Fruit fly (Drosophila melanogaster) whole organism, embryonic: Measurements from ENCODE around the gene wtrw.
A peak's percentile ranks its signal among the peaks of the same experiment; 100 is the strongest.

Experiments
- Aef1 ChIP-seq: fragments of 200-800 bp; sonication (Bioruptor generic); IDR thresholded peaks from 3 replicates; pipeline ENCODE4 v1.3.6; 2022; ENCODE audit warnings: missing biosample characterization, missing genetic modification characterization
- Bdp1 ChIP-seq: fragments of 200-800 bp; sonication (Bioruptor generic); optimal IDR thresholded peaks from 3 replicates; lab custom pipeline; 2016; ENCODE audit warnings: missing biosample characterization, missing genetic modification characterization
- CG10431 ChIP-seq: fragments of 200-800 bp; sonication (Bioruptor generic); optimal IDR thresholded peaks from 3 replicates; lab custom pipeline; 2018; ENCODE audit warnings: missing biosample characterization, mild to moderate bottlenecking, missing genetic modification characterization
- CG10654 ChIP-seq: fragments of 200-800 bp; sonication (Bioruptor generic); optimal IDR thresholded peaks from 2 replicates; lab custom pipeline; 2016; ENCODE audit warnings: missing biosample characterization, missing genetic modification characterization
- CG11504 ChIP-seq: fragments of 200-800 bp; sonication (Bioruptor generic); optimal IDR thresholded peaks from 3 replicates; lab custom pipeline; 2019; ENCODE audit warnings: missing biosample characterization, mild to moderate bottlenecking, missing genetic modification characterization, moderate library complexity
- CG12219 ChIP-seq: fragments of 200-800 bp; sonication (Bioruptor generic); optimal IDR thresholded peaks from 3 replicates; lab custom pipeline; 2018; ENCODE audit warnings: missing biosample characterization, mild to moderate bottlenecking, missing genetic modification characterization
- CG12299 ChIP-seq: fragments of 200-800 bp; sonication (Bioruptor generic); optimal IDR thresholded peaks from 2 replicates; lab custom pipeline; 2018; ENCODE audit warnings: missing biosample characterization, mild to moderate bottlenecking, missing genetic modification characterization
- CG13123 ChIP-seq: fragments of 200-800 bp; sonication (Bioruptor generic); optimal IDR thresholded peaks from 2 replicates; lab custom pipeline; 2016; ENCODE audit warnings: missing biosample characterization, missing genetic modification characterization
- CG13894 ChIP-seq: fragments of 200-800 bp; sonication (Bioruptor generic); optimal IDR thresholded peaks from 3 replicates; lab custom pipeline; 2018; ENCODE audit warnings: missing biosample characterization, mild to moderate bottlenecking, missing genetic modification characterization, moderate library complexity
- CG14441 ChIP-seq: fragments of 200-800 bp; sonication (Bioruptor generic); IDR thresholded peaks from 2 replicates; pipeline ENCODE4 v1.3.6; 2022; ENCODE audit warnings: missing biosample characterization, missing genetic modification characterization
- CG15514 ChIP-seq: fragments of 200-800 bp; sonication (Bioruptor generic); optimal IDR thresholded peaks from 3 replicates; lab custom pipeline; 2017; ENCODE audit warnings: missing biosample characterization, missing genetic modification characterization, mild to moderate bottlenecking, moderate library complexity, missing genetic modification reagents
- CG17612 ChIP-seq: fragments of 200-800 bp; sonication (Bioruptor generic); IDR thresholded peaks from 2 replicates; pipeline ENCODE4 v1.3.6; 2022; ENCODE audit warnings: missing biosample characterization, missing genetic modification characterization
- CG17912 ChIP-seq: fragments of 200-800 bp; sonication (Bioruptor generic); optimal IDR thresholded peaks from 2 replicates; lab custom pipeline; 2018; ENCODE audit warnings: missing biosample characterization, mild to moderate bottlenecking, missing genetic modification characterization
- CG18011 ChIP-seq: fragments of 200-800 bp; sonication (Bioruptor generic); optimal IDR thresholded peaks from 2 replicates; lab custom pipeline; 2017; ENCODE audit warnings: missing biosample characterization, missing genetic modification characterization, mild to moderate bottlenecking, moderate library complexity, missing genotype
- CG2889 ChIP-seq: fragments of 200-800 bp; sonication (Bioruptor generic); IDR thresholded peaks from 3 replicates; pipeline ENCODE4 v1.3.6; 2022; ENCODE audit warnings: missing biosample characterization, missing genetic modification characterization
- CG32772 ChIP-seq: fragments of 200-800 bp; sonication (Bioruptor generic); IDR thresholded peaks from 2 replicates; pipeline ENCODE4 v1.3.6; 2022; ENCODE audit warnings: missing biosample characterization, missing genetic modification characterization
- CG5245 ChIP-seq: fragments of 200-800 bp; sonication (Bioruptor generic); optimal IDR thresholded peaks from 3 replicates; lab custom pipeline; 2016; ENCODE audit warnings: missing biosample characterization, missing genetic modification characterization
- CG7963 ChIP-seq: fragments of 200-800 bp; sonication (Bioruptor generic); IDR thresholded peaks from 3 replicates; pipeline ENCODE4 v1.3.6; 2022; ENCODE audit warnings: missing biosample characterization, missing genetic modification characterization; ENCODE audit not compliant: partially characterized antibody
- CTCF ChIP-seq: fragments of 200-800 bp; sonication (Bioruptor generic); optimal IDR thresholded peaks from 2 replicates; lab custom pipeline; 2017; ENCODE audit warnings: missing biosample characterization, mild to moderate bottlenecking, missing genetic modification characterization, moderate library complexity
- Camta ChIP-seq: fragments of 200-800 bp; sonication (Bioruptor generic); optimal IDR thresholded peaks from 2 replicates; lab custom pipeline; 2016; ENCODE audit warnings: missing biosample characterization, missing genetic modification characterization
- CrebB ChIP-seq: fragments of 200-800 bp; sonication (Bioruptor generic); optimal IDR thresholded peaks from 3 replicates; lab custom pipeline; 2018; ENCODE audit warnings: missing biosample characterization, mild to moderate bottlenecking, missing genetic modification characterization
- Deaf1 ChIP-seq: fragments of 200-800 bp; optimal IDR thresholded peaks from 3 replicates; lab custom pipeline; 2019; ENCODE audit warnings: missing biosample characterization, mild to moderate bottlenecking, missing genetic modification characterization, moderate library complexity
- Dek ChIP-seq: fragments of 200-800 bp; sonication (Bioruptor generic); optimal IDR thresholded peaks from 3 replicates; lab custom pipeline; 2019; ENCODE audit warnings: missing biosample characterization, mild to moderate bottlenecking, missing genetic modification characterization, moderate library complexity
- GATAe ChIP-seq: fragments of 200-800 bp; sonication (Bioruptor generic); conservative IDR thresholded peaks from 2 replicates; pipeline ENCODE4 v1.3.6; 2022; ENCODE audit warnings: missing biosample characterization, missing genetic modification characterization
- Jarid2 ChIP-seq: fragments of 200-800 bp; sonication (Bioruptor generic); optimal IDR thresholded peaks from 3 replicates; lab custom pipeline; 2017; ENCODE audit warnings: mild to moderate bottlenecking, missing biosample characterization, missing genetic modification reagents, missing genetic modification characterization
- Ravus ChIP-seq: fragments of 200-800 bp; sonication (Bioruptor generic); IDR thresholded peaks from 2 replicates; pipeline ENCODE4 v1.3.6; 2022; ENCODE audit warnings: missing biosample characterization, missing genetic modification characterization
- Sry-β ChIP-seq: fragments of 200-800 bp; sonication (Bioruptor generic); optimal IDR thresholded peaks from 2 replicates; lab custom pipeline; 2018; ENCODE audit warnings: missing biosample characterization, mild to moderate bottlenecking, missing genetic modification characterization, moderate library complexity
- Sry-δ ChIP-seq: fragments of 200-800 bp; sonication (Bioruptor generic); optimal IDR thresholded peaks from 2 replicates; lab custom pipeline; 2016; ENCODE audit warnings: missing biosample characterization, missing genetic modification characterization
- YL-1 ChIP-seq: fragments of 200-800 bp; sonication (Bioruptor generic); optimal IDR thresholded peaks from 3 replicates; lab custom pipeline; 2017; ENCODE audit warnings: missing biosample characterization, mild to moderate bottlenecking, missing genetic modification characterization
- abd-A ChIP-seq: fragments of 200-800 bp; sonication (Bioruptor generic); optimal IDR thresholded peaks from 3 replicates; lab custom pipeline; 2019; ENCODE audit warnings: missing biosample characterization, mild to moderate bottlenecking, missing genetic modification characterization, moderate library complexity
- al ChIP-seq: fragments of 200-800 bp; sonication (Bioruptor generic); IDR thresholded peaks from 2 replicates; pipeline ENCODE4 v1.3.6; 2022; ENCODE audit warnings: missing biosample characterization, missing genetic modification characterization
- bigmax ChIP-seq: fragments of 200-800 bp; sonication (Bioruptor generic); optimal IDR thresholded peaks from 2 replicates; lab custom pipeline; 2018; ENCODE audit warnings: missing biosample characterization, mild to moderate bottlenecking, missing genetic modification characterization
- bsh ChIP-seq, 2 experiments: fragments of 200-800 bp; sonication (Bioruptor generic); optimal IDR thresholded peaks; 2 replicates each; lab custom pipeline; 2017 to 2018; ENCODE audit warnings: mild to moderate bottlenecking in 2 of 2, missing biosample characterization in 2 of 2, missing genetic modification characterization in 2 of 2, moderate library complexity in 1 of 2
- cato ChIP-seq: fragments of 200-800 bp; sonication (Bioruptor generic); optimal IDR thresholded peaks from 2 replicates; lab custom pipeline; 2016; ENCODE audit warnings: missing biosample characterization, missing genetic modification characterization, borderline replicate concordance
- caup ChIP-seq: fragments of 200-800 bp; sonication (Bioruptor generic); optimal IDR thresholded peaks from 3 replicates; lab custom pipeline; 2017; ENCODE audit warnings: missing biosample characterization, mild to moderate bottlenecking, missing genetic modification characterization, moderate library complexity; ENCODE audit not compliant: severe bottlenecking
- cg ChIP-seq: fragments of 200-800 bp; sonication (Bioruptor generic); optimal IDR thresholded peaks from 3 replicates; lab custom pipeline; 2019; ENCODE audit warnings: missing biosample characterization, mild to moderate bottlenecking, missing genetic modification characterization, moderate library complexity
- crp ChIP-seq, 2 experiments: fragments of 200-800 bp; sonication (Bioruptor generic); optimal IDR thresholded peaks; 2 replicates in 1 of 2; 3 replicates in 1 of 2; lab custom pipeline; 2017; ENCODE audit warnings: missing biosample characterization in 2 of 2, missing genetic modification characterization in 2 of 2, mild to moderate bottlenecking in 1 of 2, moderate library complexity in 1 of 2
- dmrt99B ChIP-seq: fragments of 200-800 bp; sonication (Bioruptor generic); optimal IDR thresholded peaks from 2 replicates; lab custom pipeline; 2018; ENCODE audit warnings: missing biosample characterization, mild to moderate bottlenecking, missing genetic modification characterization, moderate library complexity
- fd64A ChIP-seq: fragments of 200-800 bp; sonication (Bioruptor generic); optimal IDR thresholded peaks from 3 replicates; lab custom pipeline; 2018; ENCODE audit warnings: missing biosample characterization, mild to moderate bottlenecking, missing genetic modification characterization
- ftz-f1 ChIP-seq: fragments of 200-800 bp; sonication (Bioruptor generic); optimal IDR thresholded peaks from 2 replicates; lab custom pipeline; 2016; ENCODE audit warnings: missing biosample characterization, missing genetic modification characterization
- gt ChIP-seq: fragments of 200-800 bp; sonication (Bioruptor generic); IDR thresholded peaks from 2 replicates; pipeline ENCODE4 v1.3.6; 2022; ENCODE audit warnings: missing biosample characterization, missing genetic modification characterization
- hth ChIP-seq: fragments of >200 bp; optimal IDR thresholded peaks from 2 replicates; lab custom pipeline; 2017; ENCODE audit warnings: inconsistent platforms
- jigr1 ChIP-seq: fragments of 200-800 bp; sonication (Bioruptor generic); IDR thresholded peaks from 3 replicates; pipeline ENCODE4 v1.3.6; 2022; ENCODE audit warnings: missing biosample characterization, missing genetic modification characterization
- ken ChIP-seq: fragments of 200-800 bp; sonication (Bioruptor generic); IDR thresholded peaks from 3 replicates; pipeline ENCODE4 v1.3.6; 2022; ENCODE audit warnings: missing biosample characterization, missing genetic modification characterization
- otp ChIP-seq: fragments of 200-800 bp; sonication (Bioruptor generic); IDR thresholded peaks from 3 replicates; pipeline ENCODE4, ENCODE4 v1.3.6; 2022; ENCODE audit warnings: missing biosample characterization, missing genetic modification characterization
- row ChIP-seq: fragments of 200-800 bp; sonication (Bioruptor generic); IDR thresholded peaks from 3 replicates; pipeline ENCODE4 v1.3.6; 2022; ENCODE audit warnings: missing biosample characterization, missing genetic modification characterization
- scrt ChIP-seq: fragments of 200-800 bp; sonication (Bioruptor generic); optimal IDR thresholded peaks from 2 replicates; lab custom pipeline; 2018; ENCODE audit warnings: missing biosample characterization, mild to moderate bottlenecking, missing genetic modification characterization, moderate library complexity
- sens ChIP-seq: fragments of 200-800 bp; sonication (Bioruptor generic); peaks from one replicate; lab custom pipeline; 2016; ENCODE audit warnings: missing biosample characterization, missing genetic modification characterization
- vvl ChIP-seq: fragments of 200-800 bp; sonication (Bioruptor generic); IDR thresholded peaks from 2 replicates; pipeline ENCODE4 v1.3.6; 2022; ENCODE audit warnings: missing biosample characterization, missing genetic modification characterization

wtrw gene

DNA sequence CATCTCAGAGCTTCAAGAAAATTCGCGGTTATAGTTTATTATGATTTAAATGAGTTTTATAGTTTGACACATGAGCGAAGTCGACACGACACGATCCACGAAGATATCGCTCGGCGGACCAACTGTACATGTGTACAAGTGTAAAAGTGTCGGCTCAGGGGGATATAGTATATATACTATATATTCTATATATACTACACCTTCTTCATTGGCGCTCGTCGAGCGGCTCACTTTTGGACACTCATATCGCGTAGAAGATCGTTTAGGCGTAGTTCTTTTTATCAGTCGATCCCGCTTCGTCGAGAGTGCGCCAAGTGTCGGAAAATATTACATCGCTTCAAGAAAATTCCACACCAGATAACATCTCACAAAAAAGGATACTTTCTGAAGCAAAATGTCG, at the start of gene wtrw:
Gene wtrw, plus strand, starts transcription at position 301 of the 400 bp plus-strand sequence.
- TF ChIP-seq abd-A (no peak), Bdp1 (GFP tag; lab: Kevin White, UChicago) (no peak), CG13123 (no peak), CG14441 (no peak), Dek (tag; lab: Kevin White, UChicago) (no peak), Aef1 (GFP tag; lab: Robert Waterston, UW) (no peak), CG17612 (GFP tag; lab: Robert Waterston, UW) (no peak), al (GFP tag; lab: Robert Waterston, UW) (no peak), caup (GFP tag; lab: Kevin White, UChicago) (no peak), vvl (GFP tag; lab: Robert Waterston, UW) (no peak)

DNA sequence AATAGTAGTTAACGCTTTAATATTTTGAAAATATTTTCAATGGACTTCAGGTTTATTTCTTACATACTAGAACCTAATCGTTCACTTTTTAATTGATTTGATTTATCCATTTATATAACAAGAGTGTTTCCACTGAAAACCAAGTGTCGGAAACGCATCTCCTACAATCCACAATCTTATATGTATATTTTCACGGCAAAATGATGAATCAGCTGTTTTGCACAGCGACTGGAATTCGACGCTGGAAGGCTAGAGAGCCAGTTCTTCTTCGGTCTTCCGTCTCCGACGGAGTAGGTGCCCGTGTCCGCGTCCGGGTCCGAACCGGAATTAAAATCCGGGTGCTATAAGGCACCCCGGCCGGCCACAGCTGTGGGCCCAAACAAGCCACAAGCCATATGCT, 6.7 kb upstream of the wtrw start:
- TF ChIP-seq row (GFP tag; lab: Robert Waterston, UW) (peak; percentile 23; the same call in 1 of the 3 replicates), fd64A (GFP tag; lab: Kevin White, UChicago) (no peak), cg (no peak), GATAe (GFP tag; lab: Robert Waterston, UW) (no peak), Sry-β (no peak), CG12219 (no peak), CG15514 (GFP tag; lab: Kevin White, UChicago) (peak; percentile 56), crp (GFP tag; optimal IDR thresholded peaks at IDR 0.05; lab: Kevin White, UChicago) (peak in 1 of 2 experiments; percentile 14), CG10654 (GFP tag; lab: Kevin White, UChicago) (no peak), sens (GFP tag; lab: Kevin White, UChicago) (peak; percentile 52), CG7963 (no peak), CTCF (GFP tag; lab: Kevin White, UChicago) (no peak), CG32772 (GFP tag; lab: Robert Waterston, UW) (no peak), al (GFP tag; lab: Robert Waterston, UW) (no peak), YL-1 (GFP tag; lab: Kevin White, UChicago) (no peak), bsh (GFP tag; optimal IDR thresholded peaks at IDR 0.05; lab: Kevin White, UChicago) (no peak), CG13894 (tag; lab: Kevin White, UChicago) (peak; percentile 21), CrebB (no peak), Deaf1 (peak; percentile 23)

DNA sequence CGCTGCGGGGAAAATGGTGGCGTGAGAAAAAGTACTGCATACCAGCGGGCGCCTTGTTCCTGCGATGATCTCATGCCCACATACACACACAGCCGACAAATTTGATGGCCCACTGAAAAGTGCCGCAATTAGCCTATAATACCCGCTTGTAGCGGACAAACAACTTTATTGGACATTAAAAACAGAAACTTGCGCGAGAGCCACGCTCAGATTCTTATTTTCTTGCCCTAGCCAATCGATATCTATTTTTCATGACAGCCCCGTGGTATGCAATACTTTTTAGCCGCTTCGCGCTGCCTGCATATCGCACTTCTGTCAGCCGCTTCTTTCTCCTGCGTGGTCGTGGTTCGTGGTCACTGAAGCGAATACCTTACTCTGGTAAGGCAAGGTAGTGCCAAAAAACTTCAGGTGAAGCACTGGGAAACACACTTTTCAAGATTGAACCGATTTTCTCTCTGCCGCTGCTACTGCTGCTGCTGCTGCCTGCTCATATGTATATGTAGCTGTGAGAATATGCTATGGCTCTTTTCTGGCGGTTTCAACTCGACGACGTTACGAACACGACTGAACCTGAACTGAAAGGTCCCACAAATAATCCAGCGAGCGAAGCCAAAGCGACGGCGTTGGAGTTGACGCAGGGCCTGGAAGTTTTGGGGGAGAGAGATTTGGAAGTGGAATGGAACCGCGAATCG, 4.8 kb upstream of the wtrw start, which contains the start of gene CG17816:
Gene CG17816, minus strand, starts transcription at position 567 of the 692 bp plus-strand sequence.
- TF ChIP-seq CG5245 (GFP tag; lab: Kevin White, UChicago) (no peak), jigr1 (no peak), scrt (GFP tag; lab: Kevin White, UChicago) (peak; percentile 37), gt (GFP tag; lab: Robert Waterston, UW) (no peak), CG18011 (no peak), Jarid2 (peak; percentile 78), CG11504 (tag; lab: Kevin White, UChicago) (no peak), otp (no peak), al (GFP tag; lab: Robert Waterston, UW) (no peak), hth (no peak), CG12299 (tag; lab: Kevin White, UChicago) (no peak), ftz-f1 (GFP tag; lab: Kevin White, UChicago) (no peak), CG17912 (no peak), Sry-δ (GFP tag; lab: Kevin White, UChicago) (no peak), Ravus (GFP tag; lab: Robert Waterston, UW) (no peak), CG2889 (GFP tag; lab: Robert Waterston, UW) (no peak), Camta (GFP tag; lab: Kevin White, UChicago) (no peak), cato (GFP tag; lab: Kevin White, UChicago) (no peak), ken (GFP tag; lab: Robert Waterston, UW) (no peak), CG10431 (GFP tag; lab: Kevin White, UChicago) (peak; percentile 96), dmrt99B (tag; lab: Kevin White, UChicago) (no peak), cg (no peak), bigmax (no peak)
